Fruit fly (Drosophila melanogaster) whole organism, embryonic: ENCODE measurements around the gene CG13124.

ENCODE experiments used
- Adf1 ChIP-seq: fragments of 200-800 bp; sonication (Bioruptor generic); IDR thresholded peaks from 2 replicates; pipeline ENCODE4 v1.3.6; 2022; ENCODE audit warnings: missing biosample characterization, missing genetic modification characterization
- Aef1 ChIP-seq: fragments of 200-800 bp; sonication (Bioruptor generic); IDR thresholded peaks from 3 replicates; pipeline ENCODE4 v1.3.6; 2022; ENCODE audit warnings: missing biosample characterization, missing genetic modification characterization
- Asciz ChIP-seq: fragments of 200-800 bp; sonication (Bioruptor generic); optimal IDR thresholded peaks from 2 replicates; lab custom pipeline; 2017; ENCODE audit warnings: missing biosample characterization, mild to moderate bottlenecking, missing genetic modification characterization, missing genetic modification reagents
- Bgb ChIP-seq: fragments of 200-800 bp; sonication (Bioruptor generic); IDR thresholded peaks from 2 replicates; pipeline ENCODE4 v1.3.6; 2022; ENCODE audit warnings: missing biosample characterization, missing genetic modification characterization; ENCODE audit not compliant: partially characterized antibody
- Blimp-1 ChIP-seq: fragments of 200-800 bp; sonication (Bioruptor generic); optimal IDR thresholded peaks from 3 replicates; lab custom pipeline; 2018; ENCODE audit warnings: missing biosample characterization, missing genetic modification characterization, mild to moderate bottlenecking, moderate library complexity, missing genetic modification reagents
- CG10565 ChIP-seq: fragments of 200-800 bp; sonication (Bioruptor generic); optimal IDR thresholded peaks from 3 replicates; lab custom pipeline; 2016; ENCODE audit warnings: missing biosample characterization, mild to moderate bottlenecking, missing genetic modification characterization
- CG11504 ChIP-seq: fragments of 200-800 bp; sonication (Bioruptor generic); optimal IDR thresholded peaks from 3 replicates; lab custom pipeline; 2019; ENCODE audit warnings: missing biosample characterization, mild to moderate bottlenecking, missing genetic modification characterization, moderate library complexity
- CG11723 ChIP-seq: fragments of 200-800 bp; sonication (Bioruptor generic); optimal IDR thresholded peaks from 2 replicates; lab custom pipeline; 2017; ENCODE audit warnings: missing biosample characterization, mild to moderate bottlenecking, missing genetic modification characterization
- CG15514 ChIP-seq: fragments of 200-800 bp; sonication (Bioruptor generic); optimal IDR thresholded peaks from 3 replicates; lab custom pipeline; 2017; ENCODE audit warnings: missing biosample characterization, missing genetic modification characterization, mild to moderate bottlenecking, moderate library complexity, missing genetic modification reagents
- CG17328 ChIP-seq: fragments of 200-800 bp; sonication (Bioruptor generic); IDR thresholded peaks from 2 replicates; pipeline ENCODE4 v1.3.6; 2022; ENCODE audit warnings: missing biosample characterization, missing genetic modification characterization
- CG18619 ChIP-seq: fragments of 200-800 bp; sonication (Bioruptor generic); optimal IDR thresholded peaks from 3 replicates; lab custom pipeline; 2017; ENCODE audit warnings: missing biosample characterization, mild to moderate bottlenecking, missing genetic modification characterization
- CG33213 ChIP-seq: fragments of 200-800 bp; sonication (Bioruptor generic); optimal IDR thresholded peaks from 3 replicates; lab custom pipeline; 2016; ENCODE audit warnings: missing biosample characterization, missing genetic modification characterization
- CG34376 ChIP-seq: fragments of 200-800 bp; sonication (Bioruptor generic); optimal IDR thresholded peaks from 2 replicates; lab custom pipeline; 2018; ENCODE audit warnings: missing biosample characterization, mild to moderate bottlenecking, missing genetic modification characterization
- CG3847 ChIP-seq: fragments of 200-800 bp; sonication (Bioruptor generic); IDR thresholded peaks from 2 replicates; pipeline ENCODE4 v1.3.6; 2022; ENCODE audit warnings: missing biosample characterization, missing genetic modification characterization
- CG3995 ChIP-seq: fragments of 200-800 bp; sonication (Bioruptor generic); optimal IDR thresholded peaks from 3 replicates; lab custom pipeline; 2016; ENCODE audit warnings: missing biosample characterization, missing genetic modification characterization
- CG43689 ChIP-seq: fragments of 200-800 bp; sonication (Bioruptor generic); IDR thresholded peaks from 2 replicates; pipeline ENCODE4 v1.3.6; 2022; ENCODE audit warnings: missing biosample characterization, missing genetic modification characterization
- CG6765 ChIP-seq: fragments of 200-800 bp; sonication (Bioruptor generic); optimal IDR thresholded peaks from 3 replicates; lab custom pipeline; 2017; ENCODE audit warnings: missing biosample characterization, mild to moderate bottlenecking, missing genetic modification characterization
- CTCF ChIP-seq: fragments of 200-800 bp; sonication (Bioruptor generic); optimal IDR thresholded peaks from 2 replicates; lab custom pipeline; 2017; ENCODE audit warnings: missing biosample characterization, mild to moderate bottlenecking, missing genetic modification characterization, moderate library complexity
- CkIIα-i1 ChIP-seq: fragments of 200-800 bp; sonication (Bioruptor generic); IDR thresholded peaks from 2 replicates; pipeline ENCODE4 v1.3.6; 2022; ENCODE audit warnings: missing biosample characterization, missing genetic modification characterization
- CoRest ChIP-seq: fragments of 200-800 bp; sonication (Bioruptor generic); optimal IDR thresholded peaks from 3 replicates; lab custom pipeline; 2018; ENCODE audit warnings: missing biosample characterization, mild to moderate bottlenecking, missing genetic modification characterization, moderate library complexity
- CrebB ChIP-seq: fragments of 200-800 bp; sonication (Bioruptor generic); optimal IDR thresholded peaks from 3 replicates; lab custom pipeline; 2018; ENCODE audit warnings: missing biosample characterization, mild to moderate bottlenecking, missing genetic modification characterization
- Doc3 ChIP-seq: fragments of 200-800 bp; sonication (Bioruptor generic); IDR thresholded peaks from 3 replicates; pipeline ENCODE4 v1.3.6; 2022; ENCODE audit warnings: missing biosample characterization, missing genetic modification characterization; ENCODE audit not compliant: partially characterized antibody
- Dp ChIP-seq: fragments of 200-800 bp; sonication (Bioruptor generic); optimal IDR thresholded peaks from 2 replicates; lab custom pipeline; 2018; ENCODE audit warnings: missing biosample characterization, mild to moderate bottlenecking, missing genetic modification characterization, moderate library complexity
- ERR ChIP-seq: fragments of 200-800 bp; sonication (Bioruptor generic); optimal IDR thresholded peaks from 2 replicates; lab custom pipeline; 2016; ENCODE audit warnings: missing biosample characterization, missing genetic modification characterization
- Kr ChIP-seq: fragments of 200-800 bp; sonication (Bioruptor generic); optimal IDR thresholded peaks from 2 replicates; lab custom pipeline; 2017; ENCODE audit warnings: missing biosample characterization, mild to moderate bottlenecking, missing genetic modification characterization
- NC2α ChIP-seq: fragments of 200-800 bp; sonication (Bioruptor generic); optimal IDR thresholded peaks from 2 replicates; lab custom pipeline; 2016; ENCODE audit warnings: missing biosample characterization, missing genetic modification characterization
- Nf-YC ChIP-seq: fragments of 200-800 bp; optimal IDR thresholded peaks from 3 replicates; lab custom pipeline; 2019; ENCODE audit warnings: missing biosample characterization, mild to moderate bottlenecking, missing genetic modification characterization, moderate library complexity
- Spps ChIP-seq: fragments of 200-800 bp; sonication (Bioruptor generic); optimal IDR thresholded peaks from 2 replicates; lab custom pipeline; 2018; ENCODE audit warnings: missing biosample characterization, mild to moderate bottlenecking, missing genetic modification characterization
- Sry-β ChIP-seq: fragments of 200-800 bp; sonication (Bioruptor generic); optimal IDR thresholded peaks from 2 replicates; lab custom pipeline; 2018; ENCODE audit warnings: missing biosample characterization, mild to moderate bottlenecking, missing genetic modification characterization, moderate library complexity
- TFAM ChIP-seq: fragments of 200-800 bp; sonication (Bioruptor generic); optimal IDR thresholded peaks from 2 replicates; lab custom pipeline; 2017; ENCODE audit warnings: missing biosample characterization, missing genetic modification characterization, inconsistent platforms
- Trl ChIP-seq, 3 experiments: fragments of >200 bp in 2 of 3; fragments of 200-800 bp in 1 of 3; sonication (Bioruptor generic) in 1 of 3; optimal IDR thresholded peaks; 2 replicates in 1 of 3; 3 replicates in 2 of 3; lab custom pipeline; 2016 to 2017; ENCODE audit warnings: missing biosample characterization in 1 of 3, missing genetic modification characterization in 1 of 3
- caup ChIP-seq: fragments of 200-800 bp; sonication (Bioruptor generic); optimal IDR thresholded peaks from 3 replicates; lab custom pipeline; 2017; ENCODE audit warnings: missing biosample characterization, mild to moderate bottlenecking, missing genetic modification characterization, moderate library complexity; ENCODE audit not compliant: severe bottlenecking
- cwo ChIP-seq: fragments of 200-800 bp; sonication (Bioruptor generic); optimal IDR thresholded peaks from 3 replicates; lab custom pipeline; 2017; ENCODE audit warnings: missing biosample characterization, missing genetic modification characterization, mild to moderate bottlenecking, moderate library complexity, missing genetic modification reagents
- dmrt11E ChIP-seq: fragments of 200-800 bp; sonication (Bioruptor generic); optimal IDR thresholded peaks from 3 replicates; lab custom pipeline; 2018; ENCODE audit warnings: missing biosample characterization, mild to moderate bottlenecking, missing genetic modification characterization, moderate library complexity
- eve ChIP-seq, 2 experiments: fragments of >200 bp; optimal IDR thresholded peaks; 2 replicates each; lab custom pipeline; 2017; ENCODE audit warnings: missing biosample characterization in 2 of 2, missing genetic modification characterization in 2 of 2
- exex ChIP-seq: fragments of 200-800 bp; sonication (Bioruptor generic); optimal IDR thresholded peaks from 4 replicates; lab custom pipeline; 2018; ENCODE audit warnings: missing biosample characterization, mild to moderate bottlenecking, missing genetic modification characterization, moderate library complexity
- fd3F ChIP-seq: fragments of 200-800 bp; sonication (Bioruptor generic); optimal IDR thresholded peaks from 2 replicates; lab custom pipeline; 2018; ENCODE audit warnings: missing biosample characterization, mild to moderate bottlenecking, missing genetic modification characterization, moderate library complexity
- ftz-f1 ChIP-seq: fragments of 200-800 bp; sonication (Bioruptor generic); optimal IDR thresholded peaks from 2 replicates; lab custom pipeline; 2016; ENCODE audit warnings: missing biosample characterization, missing genetic modification characterization
- grau ChIP-seq: fragments of 200-800 bp; optimal IDR thresholded peaks from 3 replicates; lab custom pipeline; 2019; ENCODE audit warnings: missing biosample characterization, mild to moderate bottlenecking, missing genetic modification characterization, moderate library complexity
- jumu ChIP-seq: fragments of 200-800 bp; sonication (Bioruptor generic); optimal IDR thresholded peaks from 3 replicates; lab custom pipeline; 2016; ENCODE audit warnings: missing biosample characterization, missing genetic modification characterization
- kay ChIP-seq: fragments of 200-800 bp; sonication (Bioruptor generic); optimal IDR thresholded peaks from 2 replicates; lab custom pipeline; 2016; ENCODE audit warnings: missing biosample characterization, missing genetic modification characterization
- lab ChIP-seq: fragments of 200-800 bp; sonication (Bioruptor generic); optimal IDR thresholded peaks from 3 replicates; lab custom pipeline; 2017; ENCODE audit warnings: missing biosample characterization, missing genetic modification characterization, mild to moderate bottlenecking, moderate library complexity, missing genetic modification reagents
- mam ChIP-seq: fragments of 200-800 bp; sonication (Bioruptor generic); optimal IDR thresholded peaks from 3 replicates; lab custom pipeline; 2016; ENCODE audit warnings: missing biosample characterization, missing genetic modification characterization
- oc ChIP-seq: fragments of 200-800 bp; sonication (Bioruptor generic); optimal IDR thresholded peaks from 2 replicates; lab custom pipeline; 2018; ENCODE audit warnings: missing biosample characterization, mild to moderate bottlenecking, missing genetic modification characterization, moderate library complexity
- pzg ChIP-seq: fragments of 200-800 bp; sonication (Bioruptor generic); optimal IDR thresholded peaks from 3 replicates; lab custom pipeline; 2018; ENCODE audit warnings: missing biosample characterization, mild to moderate bottlenecking, missing genetic modification characterization, moderate library complexity
- repo ChIP-seq: fragments of 200-800 bp; sonication (Bioruptor generic); optimal IDR thresholded peaks from 2 replicates; lab custom pipeline; 2016; ENCODE audit warnings: missing biosample characterization, missing genetic modification characterization
- salm ChIP-seq: fragments of 200-800 bp; sonication (Bioruptor generic); optimal IDR thresholded peaks from 2 replicates; lab custom pipeline; 2018; ENCODE audit warnings: missing biosample characterization, mild to moderate bottlenecking, missing genetic modification characterization
- sisA ChIP-seq: fragments of 200-800 bp; sonication (Bioruptor generic); IDR thresholded peaks from 2 replicates; pipeline ENCODE4 v1.3.6; 2022; ENCODE audit warnings: missing biosample characterization, missing genetic modification characterization
- tna ChIP-seq: fragments of 200-800 bp; sonication (Bioruptor generic); IDR thresholded peaks from 2 replicates; pipeline ENCODE4 v1.3.6; 2022; ENCODE audit warnings: missing biosample characterization, missing genetic modification characterization; ENCODE audit not compliant: partially characterized antibody
- zf30C ChIP-seq: fragments of 200-800 bp; sonication (Bioruptor generic); optimal IDR thresholded peaks from 3 replicates; lab custom pipeline; 2018; ENCODE audit warnings: missing biosample characterization, mild to moderate bottlenecking, missing genetic modification characterization

CG13124 gene

DNA sequence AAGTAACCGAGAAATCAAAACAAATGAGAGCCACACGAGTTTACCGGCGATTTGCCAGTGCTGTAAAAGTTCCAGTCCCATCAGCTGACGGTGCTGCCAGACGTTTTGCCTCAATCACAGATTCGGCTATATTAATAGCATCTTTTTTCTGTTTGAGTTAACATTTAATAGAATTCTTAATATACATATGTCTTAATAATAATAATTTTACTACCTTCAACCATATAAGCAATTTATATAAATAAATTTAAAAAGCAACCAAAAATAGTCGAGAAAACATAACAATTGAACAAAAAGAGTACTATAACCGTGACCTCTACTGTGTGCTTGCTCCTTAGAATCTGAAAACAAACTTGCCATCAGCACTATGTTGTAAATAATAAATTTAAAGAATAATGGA, 45.7 kb upstream of the CG13124 start, which contains the start of the genes CG13126 and CG4709 (continued):
- no peak for TF ChIP-seq Bgb (GFP tag; lab: Robert Waterston, UW)
- peak; percentile 57 for TF ChIP-seq Dp
- peak; percentile 79 for TF ChIP-seq sisA (GFP tag; lab: Robert Waterston, UW)
- no peak for TF ChIP-seq ftz-f1
- no peak for TF ChIP-seq zf30C
- TF ChIP-seq Trl (optimal IDR thresholded peaks at IDR 0.05; lab: Kevin White, UChicago), result no peak
- peak; percentile 40 for TF ChIP-seq Trl (GFP tag; optimal IDR thresholded peaks at IDR 0.05; lab: Kevin White, UChicago)
- TF ChIP-seq Blimp-1 (GFP tag; lab: Kevin White, UChicago), result peak; percentile 94
- TF ChIP-seq Nf-YC (tag; lab: Kevin White, UChicago), result peak; percentile 82
- peak; percentile 88 for TF ChIP-seq CG6765 (GFP tag; lab: Kevin White, UChicago)
- peak; percentile 59 for TF ChIP-seq pzg
- peak; percentile 81 for TF ChIP-seq oc
- peak; percentile 87 for TF ChIP-seq CG18619
- peak; percentile 90 for TF ChIP-seq caup
- TF ChIP-seq eve (GFP tag; optimal IDR thresholded peaks at IDR 0.05; lab: Kevin White, UChicago), result no peak
- TF ChIP-seq Doc3 (GFP tag; lab: Robert Waterston, UW), result no peak
- peak; percentile 61; the same call in 1 of the 2 replicates for TF ChIP-seq CG43689 (GFP tag; lab: Robert Waterston, UW)
- TF ChIP-seq exex (tag; lab: Kevin White, UChicago), result peak; percentile 74
- peak; percentile 61 for TF ChIP-seq CTCF (GFP tag; lab: Kevin White, UChicago)
- TF ChIP-seq fd3F (GFP tag; lab: Kevin White, UChicago), result peak; percentile 83
- no peak for TF ChIP-seq tna (GFP tag; lab: Robert Waterston, UW)
- TF ChIP-seq CkIIα-i1 (GFP tag; lab: Robert Waterston, UW), result no peak
- TF ChIP-seq CG34376 (GFP tag; lab: Kevin White, UChicago), result peak; percentile 72
- peak; percentile 47 for TF ChIP-seq CrebB (tag; lab: Kevin White, UChicago)
- TF ChIP-seq Kr (GFP tag; lab: Kevin White, UChicago), result no peak
- TF ChIP-seq CG11723, result peak; percentile 74
- peak; percentile 95 for TF ChIP-seq lab
- peak; percentile 61 for TF ChIP-seq Sry-β
- TF ChIP-seq Aef1 (GFP tag; lab: Robert Waterston, UW), result peak; percentile 81
- peak; percentile 82 for TF ChIP-seq kay (GFP tag; lab: Kevin White, UChicago)
- TF ChIP-seq CG3995 (GFP tag; lab: Kevin White, UChicago), result peak; percentile 80
- TF ChIP-seq Spps (tag; lab: Kevin White, UChicago), result peak; percentile 95
- no peak for TF ChIP-seq jumu (GFP tag; lab: Kevin White, UChicago)
- TF ChIP-seq dmrt11E (tag; lab: Kevin White, UChicago), result peak; percentile 94
- TF ChIP-seq salm (tag; lab: Kevin White, UChicago), result peak; percentile 82
- TF ChIP-seq TFAM, result peak; percentile 43
- TF ChIP-seq CG15514 (GFP tag; lab: Kevin White, UChicago), result peak; percentile 86
- peak; percentile 93 for TF ChIP-seq CoRest
- TF ChIP-seq Asciz (GFP tag; lab: Kevin White, UChicago), result peak; percentile 90
- peak; percentile 49 for TF ChIP-seq CG33213
- TF ChIP-seq repo, result no peak
- TF ChIP-seq ERR (GFP tag; lab: Kevin White, UChicago), result no peak
- peak; percentile 46 for TF ChIP-seq mam (GFP tag; lab: Kevin White, UChicago)
- TF ChIP-seq CG3847, result peak; percentile 84
- TF ChIP-seq CG10565, result peak; percentile 51
- TF ChIP-seq CG17328 (GFP tag; lab: Robert Waterston, UW), result peak; percentile 83
- TF ChIP-seq Adf1 (GFP tag; lab: Robert Waterston, UW), result peak; percentile 70
- TF ChIP-seq grau (tag; lab: Kevin White, UChicago), result peak; percentile 93
- no peak for TF ChIP-seq NC2α (GFP tag; lab: Kevin White, UChicago)
- peak; percentile 91 for TF ChIP-seq CG11504 (tag; lab: Kevin White, UChicago)
- TF ChIP-seq cwo (GFP tag; lab: Kevin White, UChicago), result peak; percentile 88
